Fruit fly (Drosophila melanogaster) whole organism, wandering third instar larva: ENCODE results near the gene CG6443.

Experiments
- OdsH ChIP-seq: fragments of 200-800 bp; sonication (Bioruptor generic); optimal IDR thresholded peaks from 2 replicates; lab custom pipeline; 2016; ENCODE audit warnings: missing biosample characterization, mild to moderate bottlenecking, missing genetic modification characterization
- h ChIP-seq: fragments of 200-800 bp; sonication (Bioruptor generic); optimal IDR thresholded peaks from 3 replicates; lab custom pipeline; 2016; ENCODE audit warnings: missing biosample characterization, mild to moderate bottlenecking, missing genetic modification characterization
- psq ChIP-seq: fragments of 200-800 bp; sonication (Bioruptor generic); optimal IDR thresholded peaks from 3 replicates; lab custom pipeline; 2017; ENCODE audit warnings: missing biosample characterization, mild to moderate bottlenecking, missing genetic modification characterization, moderate library complexity
- usp ChIP-seq: fragments of >200 bp; optimal IDR thresholded peaks from 2 replicates; lab custom pipeline; 2017; ENCODE audit warnings: missing biosample characterization, missing genetic modification characterization

dm6 chr2L:10748218-10748617 is 19.4 kb downstream of the CG6443 start:
- no peak for TF ChIP-seq psq (GFP tag; lab: Kevin White, UChicago)
- no peak for TF ChIP-seq usp (GFP tag; lab: Kevin White, UChicago)
- TF ChIP-seq OdsH (GFP tag; lab: Kevin White, UChicago): no peak
- TF ChIP-seq h: no peak
